Worm (Caenorhabditis elegans): Measurements from ENCODE around the gene nhr-93.
"Not testable (repeated sequence)": the region's sequence is repeated elsewhere in the genome, so short reads cannot be mapped to it uniquely, and the experiment has no call there.

- not testable (repeated sequence) for TF ChIP-seq W03F9.2, him-1, dao-5 (tag; optimal IDR thresholded peaks at IDR 0.05)
Observed at ce11 chrV:3572408-3572807, 34.2 kb upstream of the nhr-93 start, which contains the start of gene F40C5.1.
